Fruit fly (Drosophila melanogaster): ENCODE measurements around the gene CG11327.

The CG11327 gene

dm6 chr2L:6700742-6701141 is 14.2 kb upstream of the CG11327 start (continued):
- TF ChIP-seq ac (GFP tag; optimal IDR thresholded peaks at IDR 0.05) (peak; percentile 93), CG9876 (GFP tag; optimal IDR thresholded peaks at IDR 0.05) (peak; percentile 20), CG14667 (GFP tag; IDR thresholded peaks at IDR 0.05) (no peak), Xbp1 (GFP tag; optimal IDR thresholded peaks at IDR 0.05) (no peak), lbe (GFP tag; optimal IDR thresholded peaks at IDR 0.05) (no peak), sens (GFP tag) (peak; percentile 90), wek (GFP tag; optimal IDR thresholded peaks at IDR 0.05) (peak; percentile 56), pan (optimal IDR thresholded peaks at IDR 0.05) (no peak), pan (GFP tag; optimal IDR thresholded peaks at IDR 0.05 in 1 of 2, IDR thresholded peaks at IDR 0.05 in 1 of 2) (no peak), CG2678 (tag; optimal IDR thresholded peaks at IDR 0.05) (peak; percentile 33), Side (GFP tag; optimal IDR thresholded peaks at IDR 0.05) (peak; percentile 40), fd102C (GFP tag; optimal IDR thresholded peaks at IDR 0.05) (peak; percentile 99), CG6654 (GFP tag; optimal IDR thresholded peaks at IDR 0.05) (no peak), CG14965 (GFP tag; optimal IDR thresholded peaks at IDR 0.05; ENCODE audit: borderline replicate concordance) (peak; percentile 38), org-1 (GFP tag; optimal IDR thresholded peaks at IDR 0.05) (peak; percentile 73), CG3407 (GFP tag; optimal IDR thresholded peaks at IDR 0.05) (peak; percentile 26), Dad (GFP tag; optimal IDR thresholded peaks at IDR 0.05) (no peak), chn (GFP tag; optimal IDR thresholded peaks at IDR 0.05) (no peak), br (optimal IDR thresholded peaks at IDR 0.05) (no peak), CG10267 (tag; optimal IDR thresholded peaks at IDR 0.05) (peak; percentile 36), CG14014 (GFP tag; IDR thresholded peaks at IDR 0.05) (peak; percentile 39; the same call in 1 of the 2 replicates), CG31441 (GFP tag; IDR thresholded peaks at IDR 0.05) (peak; percentile 18; the same call in 1 of the 2 replicates), CG6813 (GFP tag; optimal IDR thresholded peaks at IDR 0.05) (peak; percentile 82), CG9727 (GFP tag; optimal IDR thresholded peaks at IDR 0.05) (peak; percentile 85), Xrp1 (GFP tag; IDR thresholded peaks at IDR 0.05) (peak; percentile 77), CG11695 (GFP tag; IDR thresholded peaks at IDR 0.05) (no peak), chif (GFP tag; optimal IDR thresholded peaks at IDR 0.05) (peak; percentile 36), chm (GFP tag; IDR thresholded peaks at IDR 0.05) (0 out of 2 replicates have a peak, but pooled peaks have one; percentile 7), sens-2 (GFP tag; IDR thresholded peaks at IDR 0.05) (peak; percentile 54; the same call in 1 of the 2 replicates), insv (GFP tag; optimal IDR thresholded peaks at IDR 0.05) (peak in 1 of 2 experiments; percentile 20), Hr3 (GFP tag; optimal IDR thresholded peaks at IDR 0.05) (no peak), Pdp1 (GFP tag; optimal IDR thresholded peaks at IDR 0.05) (peak in 1 of 2 experiments; percentile 49), Rfx (GFP tag; IDR thresholded peaks at IDR 0.05) (no peak), B-H2 (GFP tag; optimal IDR thresholded peaks at IDR 0.05) (no peak), CG6175 (GFP tag; IDR thresholded peaks at IDR 0.05) (no peak), CG12769 (tag; optimal IDR thresholded peaks at IDR 0.05) (peak; percentile 45), jumu (GFP tag; optimal IDR thresholded peaks at IDR 0.05) (no peak), CG10321 (GFP tag; IDR thresholded peaks at IDR 0.05) (no peak), ranshi (GFP tag; IDR thresholded peaks at IDR 0.05) (no peak), CG17802 (tag; optimal IDR thresholded peaks at IDR 0.05) (no peak), dmrt11E (tag; optimal IDR thresholded peaks at IDR 0.05) (peak; percentile 77), zen2 (GFP tag; IDR thresholded peaks at IDR 0.05; ENCODE audit: partially characterized antibody) (no peak), Vsx1 (GFP tag; optimal IDR thresholded peaks at IDR 0.05) (peak; percentile 7), tup (GFP tag; optimal IDR thresholded peaks at IDR 0.05) (no peak), peb (GFP tag; IDR thresholded peaks at IDR 0.05) (no peak), CG30431 (GFP tag; optimal IDR thresholded peaks at IDR 0.05) (peak; percentile 2), CG1602 (GFP tag; optimal IDR thresholded peaks at IDR 0.05) (peak; percentile 55), H2.0 (GFP tag; IDR thresholded peaks at IDR 0.05) (no peak), Tbp (GFP tag; optimal IDR thresholded peaks at IDR 0.05) (no peak), CG1792 (GFP tag; optimal IDR thresholded peaks at IDR 0.05) (peak; percentile 44), CG5180 (GFP tag; optimal IDR thresholded peaks at IDR 0.05) (peak; percentile 7), en (GFP tag; optimal IDR thresholded peaks at IDR 0.05) (peak; percentile 30)

Data from whole organism, embryonic.